Fruit fly (Drosophila melanogaster): Measurements from ENCODE around the gene TrissinR.
A peak's percentile ranks its signal among the peaks of the same experiment; 100 is the strongest.

The TrissinR gene

DNA sequence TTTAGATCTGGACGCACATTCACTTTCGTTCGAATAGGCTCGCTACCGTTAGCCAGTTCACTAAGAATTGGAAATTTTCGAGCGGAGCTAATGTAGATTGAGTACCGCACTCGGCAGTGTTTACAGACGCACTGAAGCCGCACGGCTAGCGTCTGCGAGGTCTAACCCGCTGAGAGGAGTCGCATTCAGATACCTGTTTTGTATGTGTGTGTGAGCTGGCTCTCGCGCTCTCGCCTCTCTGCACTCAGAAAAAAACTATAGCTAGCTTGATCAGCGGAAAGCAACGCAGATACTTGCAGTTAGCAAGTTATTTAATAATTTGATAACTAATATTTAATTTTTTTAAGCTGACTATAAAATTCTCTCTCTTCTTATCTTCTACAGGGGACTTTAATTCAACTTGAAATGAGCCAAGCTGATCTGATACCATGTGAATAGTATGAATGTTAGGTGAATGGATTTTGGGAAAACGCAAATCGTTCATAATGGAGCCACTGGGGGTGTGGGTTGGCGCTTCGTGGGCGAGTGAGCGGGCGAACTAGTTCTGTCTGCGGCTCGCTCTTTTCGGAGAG is 55.6 kb downstream of the TrissinR start, which contains the start of gene rau (continued):
- TF ChIP-seq CG11398 (GFP tag; optimal IDR thresholded peaks at IDR 0.05): peak; percentile 31
- TF ChIP-seq CG1529 (GFP tag; optimal IDR thresholded peaks at IDR 0.05): peak; percentile 80
- peak; percentile 83 for TF ChIP-seq CG31441 (GFP tag; IDR thresholded peaks at IDR 0.05)
- 0 out of 3 replicates have a peak, but pooled peaks have one; percentile 17 for TF ChIP-seq otp (GFP tag; IDR thresholded peaks at IDR 0.05)
- peak; percentile 72 for TF ChIP-seq CG6854 (GFP tag; optimal IDR thresholded peaks at IDR 0.05)
- TF ChIP-seq MTF-1 (GFP tag; optimal IDR thresholded peaks at IDR 0.05; ENCODE audit: borderline replicate concordance): no peak
- TF ChIP-seq az2 (GFP tag; optimal IDR thresholded peaks at IDR 0.05): peak; percentile 70
- TF ChIP-seq CG32772 (GFP tag; IDR thresholded peaks at IDR 0.05): peak; percentile 70
- no peak for TF ChIP-seq ham (GFP tag; IDR thresholded peaks at IDR 0.05)
- TF ChIP-seq en (GFP tag; optimal IDR thresholded peaks at IDR 0.05): no peak
- TF ChIP-seq scrt (GFP tag; optimal IDR thresholded peaks at IDR 0.05): peak; percentile 58
- TF ChIP-seq CG17186 (GFP tag; optimal IDR thresholded peaks at IDR 0.05): peak; percentile 40
- peak; percentile 14 for TF ChIP-seq gro (GFP tag; optimal IDR thresholded peaks at IDR 0.05)
- peak; percentile 66 for TF ChIP-seq oc (tag; optimal IDR thresholded peaks at IDR 0.05)
- TF ChIP-seq dysf (GFP tag; IDR thresholded peaks at IDR 0.05): peak; percentile 77
- TF ChIP-seq CG5953 (GFP tag; IDR thresholded peaks at IDR 0.05): no peak
- peak; percentile 95 for TF ChIP-seq sens (GFP tag)
- TF ChIP-seq CG11504 (tag; optimal IDR thresholded peaks at IDR 0.05): peak; percentile 70
- TF ChIP-seq Spps (tag; optimal IDR thresholded peaks at IDR 0.05): peak; percentile 66
- TF ChIP-seq Dfd (GFP tag; optimal IDR thresholded peaks at IDR 0.05): no peak
- peak; percentile 90 to 93 for TF ChIP-seq Trl (optimal IDR thresholded peaks at IDR 0.05)
- no peak for TF ChIP-seq Trl (GFP tag; optimal IDR thresholded peaks at IDR 0.05)
- no peak for TF ChIP-seq ro (GFP tag; IDR thresholded peaks at IDR 0.05)
- TF ChIP-seq CG33557 (GFP tag; optimal IDR thresholded peaks at IDR 0.05): peak; percentile 70
- peak; percentile 43; the same call in 1 of the 2 replicates for TF ChIP-seq ato (GFP tag; IDR thresholded peaks at IDR 0.05; ENCODE audit: partially characterized antibody)
- peak; percentile 66 for TF ChIP-seq sob (GFP tag; IDR thresholded peaks at IDR 0.05)
- no peak for TF ChIP-seq CG3838 (GFP tag; optimal IDR thresholded peaks at IDR 0.05)
- peak; percentile 2 for TF ChIP-seq Mes4 (GFP tag; optimal IDR thresholded peaks at IDR 0.05)
- no peak for TF ChIP-seq hb (GFP tag; IDR thresholded peaks at IDR 0.05; ENCODE audit: partially characterized antibody)
- peak; percentile 75 for TF ChIP-seq CG13296 (GFP tag; optimal IDR thresholded peaks at IDR 0.05)
- peak; percentile 36 for TF ChIP-seq Nf-YB (GFP tag; optimal IDR thresholded peaks at IDR 0.05)
- TF ChIP-seq CG4424 (GFP tag; optimal IDR thresholded peaks at IDR 0.05): peak; percentile 75
- TF ChIP-seq CG11247 (GFP tag; IDR thresholded peaks at IDR 0.05): peak; percentile 16; the same call in 1 of the 2 replicates
- TF ChIP-seq nerfin-1 (tag; optimal IDR thresholded peaks at IDR 0.05): peak; percentile 69
- TF ChIP-seq Six4 (GFP tag; optimal IDR thresholded peaks at IDR 0.05): peak; percentile 71
- peak; percentile 35 for TF ChIP-seq CHES-1-like (GFP tag; optimal IDR thresholded peaks at IDR 0.05)
- TF ChIP-seq TFAM (GFP tag; optimal IDR thresholded peaks at IDR 0.05): no peak
- TF ChIP-seq knrl (GFP tag; IDR thresholded peaks at IDR 0.05; ENCODE audit: partially characterized antibody): peak; percentile 31; the same call in 1 of the 3 replicates
- TF ChIP-seq Aef1 (GFP tag; IDR thresholded peaks at IDR 0.05): peak; percentile 53; the same call in 2 of the 3 replicates
- peak; percentile 29 for TF ChIP-seq CG5245 (GFP tag; optimal IDR thresholded peaks at IDR 0.05)
- TF ChIP-seq ERR (GFP tag; optimal IDR thresholded peaks at IDR 0.05): no peak
- no peak for TF ChIP-seq Poxn (GFP tag; IDR thresholded peaks at IDR 0.05)
- TF ChIP-seq Xbp1 (GFP tag; optimal IDR thresholded peaks at IDR 0.05): peak; percentile 50
- TF ChIP-seq dmrt99B (tag; optimal IDR thresholded peaks at IDR 0.05): peak; percentile 83
- peak in 1 of 2 experiments; percentile 53 for TF ChIP-seq Eip74EF (GFP tag; optimal IDR thresholded peaks at IDR 0.05)
- no peak for TF ChIP-seq Atf-2 (GFP tag; optimal IDR thresholded peaks at IDR 0.05)
- TF ChIP-seq sens-2 (GFP tag; IDR thresholded peaks at IDR 0.05): peak; percentile 34; the same call in 1 of the 2 replicates
- TF ChIP-seq usp (GFP tag; optimal IDR thresholded peaks at IDR 0.05): no peak
- no peak for TF ChIP-seq btn (GFP tag; optimal IDR thresholded peaks at IDR 0.05)
- peak; percentile 58 for TF ChIP-seq CG16815 (GFP tag; optimal IDR thresholded peaks at IDR 0.05)
- TF ChIP-seq CG13624 (GFP tag; optimal IDR thresholded peaks at IDR 0.05): no peak
